Fruit fly (Drosophila melanogaster) whole organism, adult: ENCODE data around the gene SoYb.
A peak's percentile ranks its signal among the peaks of the same experiment; 100 is the strongest.

Experiments used
- CG11617 ChIP-seq: fragments of 200-800 bp; sonication (Bioruptor generic); optimal IDR thresholded peaks from 2 replicates; lab custom pipeline; 2017; ENCODE audit warnings: mild to moderate bottlenecking, missing biosample characterization, missing genetic modification reagents, missing genetic modification characterization
- CG12768 ChIP-seq: fragments of 200-800 bp; sonication (Bioruptor generic); optimal IDR thresholded peaks from 2 replicates; lab custom pipeline; 2017; ENCODE audit warnings: missing biosample characterization, missing genetic modification characterization, mild to moderate bottlenecking, moderate library complexity, missing genetic modification reagents
- CG14711 ChIP-seq: fragments of 200-800 bp; sonication (Bioruptor generic); optimal IDR thresholded peaks from 2 replicates; lab custom pipeline; 2018; ENCODE audit warnings: missing biosample characterization, mild to moderate bottlenecking, missing genetic modification characterization, moderate library complexity
- CG1620 ChIP-seq: fragments of 200-800 bp; sonication (Bioruptor generic); optimal IDR thresholded peaks from 2 replicates; lab custom pipeline; 2016; ENCODE audit warnings: missing biosample characterization, missing genetic modification characterization
- CG33017 ChIP-seq: fragments of 200-800 bp; sonication (Bioruptor generic); optimal IDR thresholded peaks from 2 replicates; lab custom pipeline; 2018; ENCODE audit warnings: missing biosample characterization, mild to moderate bottlenecking, missing genetic modification characterization, moderate library complexity
- CG5204 ChIP-seq: fragments of 200-800 bp; sonication (Bioruptor generic); optimal IDR thresholded peaks from 2 replicates; lab custom pipeline; 2016; ENCODE audit warnings: missing biosample characterization, missing genetic modification characterization
- CG7045 ChIP-seq: fragments of 200-800 bp; sonication (Bioruptor generic); optimal IDR thresholded peaks from 2 replicates; lab custom pipeline; 2017; ENCODE audit warnings: missing biosample characterization, mild to moderate bottlenecking, missing genetic modification characterization
- CG7101 ChIP-seq: fragments of 200-800 bp; sonication (Bioruptor generic); optimal IDR thresholded peaks from 2 replicates; lab custom pipeline; 2018; ENCODE audit warnings: missing biosample characterization, mild to moderate bottlenecking, missing genetic modification characterization, moderate library complexity
- Clk ChIP-seq: fragments of 200-800 bp; sonication (Bioruptor generic); optimal IDR thresholded peaks from 2 replicates; lab custom pipeline; 2017; ENCODE audit warnings: missing biosample characterization, missing genetic modification characterization
- Crg-1 ChIP-seq: fragments of 200-800 bp; sonication (Bioruptor generic); optimal IDR thresholded peaks from 2 replicates; lab custom pipeline; 2016; ENCODE audit warnings: missing biosample characterization, missing genetic modification characterization
- Hr96 ChIP-seq: fragments of 200-800 bp; sonication (Bioruptor generic); optimal IDR thresholded peaks from 2 replicates; lab custom pipeline; 2016; ENCODE audit warnings: missing biosample characterization, missing genetic modification characterization
- Mnt ChIP-seq: fragments of 200-800 bp; sonication (Bioruptor generic); optimal IDR thresholded peaks from 2 replicates; lab custom pipeline; 2016; ENCODE audit warnings: missing biosample characterization, mild to moderate bottlenecking, missing genetic modification characterization
- bab1 ChIP-seq: fragments of 200-800 bp; sonication (Bioruptor generic); optimal IDR thresholded peaks from 3 replicates; lab custom pipeline; 2019; ENCODE audit warnings: missing biosample characterization, mild to moderate bottlenecking, missing genetic modification characterization, moderate library complexity
- cic ChIP-seq: fragments of 200-800 bp; sonication (Bioruptor generic); optimal IDR thresholded peaks from 2 replicates; lab custom pipeline; 2017; ENCODE audit warnings: missing biosample characterization, mild to moderate bottlenecking, missing genetic modification characterization, moderate library complexity
- cnc ChIP-seq, 2 experiments: fragments of >200 bp; optimal IDR thresholded peaks; 2 replicates each; lab custom pipeline; 2017
- kay ChIP-seq: fragments of 200-800 bp; sonication (Bioruptor generic); peaks from one replicate; lab custom pipeline; 2016; ENCODE audit warnings: missing biosample characterization, missing genetic modification characterization, borderline replicate concordance
- ovo ChIP-seq: fragments of 200-800 bp; sonication (Bioruptor generic); optimal IDR thresholded peaks from 2 replicates; lab custom pipeline; 2016; ENCODE audit warnings: missing biosample characterization, missing genetic modification characterization
- pad ChIP-seq: fragments of 200-800 bp; sonication (Bioruptor generic); optimal IDR thresholded peaks from 3 replicates; lab custom pipeline; 2017; ENCODE audit warnings: missing biosample characterization, missing genetic modification characterization, mild to moderate bottlenecking, moderate library complexity, missing genetic modification reagents
- tj ChIP-seq: fragments of 200-800 bp; sonication (Bioruptor generic); optimal IDR thresholded peaks from 3 replicates; lab custom pipeline; 2017; ENCODE audit warnings: missing biosample characterization, mild to moderate bottlenecking, missing genetic modification characterization, moderate library complexity
- toe ChIP-seq: fragments of 200-800 bp; sonication (Bioruptor generic); optimal IDR thresholded peaks from 2 replicates; lab custom pipeline; 2016; ENCODE audit warnings: missing biosample characterization, missing genetic modification characterization

SoYb gene

dm6 chr2L:10026376-10026775 lies 23.8 kb upstream of the SoYb start, which contains the start of gene CG13127:
Gene CG13127 (plus strand): TSS chr2L:10026676.
- no peak for TF ChIP-seq cic
- no peak for TF ChIP-seq cnc (optimal IDR thresholded peaks at IDR 0.05; lab: Kevin White, UChicago)
- no peak for TF ChIP-seq pad (GFP tag; lab: Kevin White, UChicago)
- TF ChIP-seq CG1620 (GFP tag; lab: Kevin White, UChicago), result no peak
- no peak for TF ChIP-seq CG14711
- no peak for TF ChIP-seq Clk (GFP tag; lab: Kevin White, UChicago)
- TF ChIP-seq kay (GFP tag; lab: Kevin White, UChicago), result no peak
- TF ChIP-seq Mnt (GFP tag; lab: Kevin White, UChicago), result no peak
- no peak for TF ChIP-seq bab1 (GFP tag; lab: Kevin White, UChicago)

DNA sequence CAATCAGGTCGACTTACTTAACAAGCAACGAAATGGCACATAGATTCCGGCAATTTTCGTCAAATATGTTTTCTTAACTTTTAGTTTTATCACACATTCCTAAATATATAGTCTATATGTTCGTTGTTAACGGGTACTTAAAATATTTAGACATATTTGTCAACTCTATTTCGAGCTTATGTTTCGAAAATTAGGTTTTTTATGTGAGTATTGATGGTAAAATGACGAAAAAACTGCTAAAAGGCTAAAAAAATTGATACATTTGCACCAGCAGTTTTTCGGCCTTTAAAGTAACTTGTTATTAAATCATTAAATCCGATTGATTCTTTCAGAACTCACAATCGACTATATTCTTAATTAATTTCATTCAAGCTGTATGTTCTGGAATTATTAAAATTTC lies 14.8 kb upstream of the SoYb start, which contains the start of gene CG13131:
CG13131 (minus strand) TSS at position 101 of the 400 bp plus-strand sequence.
- TF ChIP-seq kay (GFP tag; lab: Kevin White, UChicago), result no peak

- TF ChIP-seq CG14711 (peak; percentile 96), ovo (peak; percentile 91), tj (peak; percentile 80), cnc (optimal IDR thresholded peaks at IDR 0.05; lab: Kevin White, UChicago) (no peak), cic (peak; percentile 97), CG33017 (tag; lab: Kevin White, UChicago) (peak; percentile 99), pad (GFP tag; lab: Kevin White, UChicago) (peak; percentile 94), Crg-1 (GFP tag; lab: Kevin White, UChicago) (peak; percentile 98), CG7101 (tag; lab: Kevin White, UChicago) (peak; percentile 99), CG1620 (GFP tag; lab: Kevin White, UChicago) (peak; percentile 98), CG7045 (GFP tag; lab: Kevin White, UChicago) (peak; percentile 99), toe (GFP tag; lab: Kevin White, UChicago) (peak; percentile 99), CG11617 (GFP tag; lab: Kevin White, UChicago) (peak; percentile 97), kay (GFP tag; lab: Kevin White, UChicago) (peak; percentile 97), Hr96 (peak; percentile 99), CG5204 (GFP tag; lab: Kevin White, UChicago) (peak; percentile 99), CG12768 (peak; percentile 99), Mnt (GFP tag; lab: Kevin White, UChicago) (peak; percentile 98), bab1 (GFP tag; lab: Kevin White, UChicago) (peak; percentile 99), Clk (GFP tag; lab: Kevin White, UChicago) (peak; percentile 98)
These were observed 7.5 kb upstream of the SoYb start for dm6 chr2L:10009800-10010658.

DNA sequence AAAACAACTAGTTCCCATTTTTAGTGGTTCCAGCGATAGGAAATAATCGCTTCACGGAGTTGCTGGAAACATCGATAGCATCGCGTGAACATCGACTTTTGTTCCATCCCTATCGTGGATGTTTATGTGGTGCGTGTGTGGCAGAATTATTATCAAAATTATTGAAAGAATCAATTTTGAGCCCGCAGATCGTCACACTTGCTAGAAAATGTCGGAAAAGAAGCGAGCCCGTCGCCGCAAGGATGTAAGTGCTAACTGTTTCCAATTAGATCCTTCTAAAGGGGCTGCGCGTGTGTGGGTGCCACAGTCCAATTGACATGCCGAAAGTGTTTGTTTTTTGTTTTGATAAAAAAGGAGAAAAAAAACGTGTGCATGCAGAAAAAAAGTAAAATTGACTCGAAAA lies 6.8 kb upstream of the SoYb start, which contains the start of gene Trp1:
Trp1 (plus strand) TSS at position 89 of the 403 bp plus-strand sequence.
- TF ChIP-seq toe (GFP tag; lab: Kevin White, UChicago) (peak; percentile 19), CG5204 (GFP tag; lab: Kevin White, UChicago) (peak; percentile 18), CG7045 (GFP tag; lab: Kevin White, UChicago) (no peak), tj (no peak), cnc (optimal IDR thresholded peaks at IDR 0.05; lab: Kevin White, UChicago) (no peak), kay (GFP tag; lab: Kevin White, UChicago) (peak; percentile 24), CG7101 (tag; lab: Kevin White, UChicago) (peak; percentile 6), Hr96 (peak; percentile 25), Mnt (GFP tag; lab: Kevin White, UChicago) (peak; percentile 20)

- no peak for TF ChIP-seq CG12768
- no peak for TF ChIP-seq CG5204 (GFP tag; lab: Kevin White, UChicago)
- TF ChIP-seq ovo, result no peak
- TF ChIP-seq Crg-1 (GFP tag; lab: Kevin White, UChicago), result no peak
- no peak for TF ChIP-seq CG7101 (tag; lab: Kevin White, UChicago)
- no peak for TF ChIP-seq pad (GFP tag; lab: Kevin White, UChicago)
- no peak for TF ChIP-seq CG14711
- no peak for TF ChIP-seq toe (GFP tag; lab: Kevin White, UChicago)
- no peak for TF ChIP-seq Hr96
These were observed 2.0 kb upstream of the SoYb start for dm6 chr2L:10004574-10004973.

- TF ChIP-seq CG33017 (tag; lab: Kevin White, UChicago) (peak; percentile 44), cnc (optimal IDR thresholded peaks at IDR 0.05; lab: Kevin White, UChicago) (peak; percentile 3 to 47), kay (GFP tag; lab: Kevin White, UChicago) (no peak), pad (GFP tag; lab: Kevin White, UChicago) (peak; percentile 65), tj (peak; percentile 15), ovo (peak; percentile 59), CG7101 (tag; lab: Kevin White, UChicago) (peak; percentile 77), toe (GFP tag; lab: Kevin White, UChicago) (peak; percentile 76), CG7045 (GFP tag; lab: Kevin White, UChicago) (peak; percentile 45), bab1 (GFP tag; lab: Kevin White, UChicago) (peak; percentile 61), CG5204 (GFP tag; lab: Kevin White, UChicago) (peak; percentile 44), Hr96 (peak; percentile 51), Crg-1 (GFP tag; lab: Kevin White, UChicago) (peak; percentile 77), Mnt (GFP tag; lab: Kevin White, UChicago) (peak; percentile 71), CG12768 (peak; percentile 66), CG14711 (peak; percentile 44), CG1620 (GFP tag; lab: Kevin White, UChicago) (peak; percentile 77), CG11617 (GFP tag; lab: Kevin White, UChicago) (peak; percentile 33), Clk (GFP tag; lab: Kevin White, UChicago) (peak; percentile 25), cic (no peak)
These were observed 1.1 kb upstream of the SoYb start, which contains the start of gene Ndf for dm6 chr2L:10003593-10003992. Gene Ndf (plus strand): TSS chr2L:10003832.
